Worm (Caenorhabditis elegans) whole organism, L1 larva: ENCODE measurements around the gene C06A1.7.

Source experiments
- C04F5.9 ChIP-seq: sonication (generic microtip); optimal IDR thresholded peaks from 2 replicates; lab custom pipeline; 2016; ENCODE audit warnings: missing genetic modification characterization, missing compliant biosample characterization
- aha-1 ChIP-seq: fragments of 150-350 bp; optimal IDR thresholded peaks from 2 replicates; lab custom pipeline; 2014; ENCODE audit warnings: missing biosample characterization, missing genetic modification characterization
- alr-1 ChIP-seq: fragments of 200-800 bp; sonication (Bioruptor generic); optimal IDR thresholded peaks from 2 replicates; lab custom pipeline; 2018; ENCODE audit warnings: borderline replicate concordance, mild to moderate bottlenecking, missing genetic modification characterization, missing compliant biosample characterization
- aly-2 ChIP-seq: fragments of 150-350 bp; optimal IDR thresholded peaks from 2 replicates; lab custom pipeline; 2014; ENCODE audit warnings: missing biosample characterization, missing genetic modification characterization
- ama-1 ChIP-seq: fragments of 150-350 bp; optimal IDR thresholded peaks from 2 replicates; lab custom pipeline; 2014
- ceh-63 ChIP-seq: fragments of 200-800 bp; sonication (Bioruptor generic); optimal IDR thresholded peaks from 2 replicates; lab custom pipeline; 2018; ENCODE audit warnings: mild to moderate bottlenecking, missing genetic modification characterization, missing compliant biosample characterization
- ceh-8 ChIP-seq: fragments of 200-800 bp; sonication (Bioruptor generic); optimal IDR thresholded peaks from 2 replicates; lab custom pipeline; 2018; ENCODE audit warnings: mild to moderate bottlenecking, missing genetic modification characterization, moderate library complexity, missing compliant biosample characterization
- ces-1 ChIP-seq: fragments of 150-350 bp; optimal IDR thresholded peaks from 2 replicates; lab custom pipeline; 2014; ENCODE audit warnings: missing biosample characterization, missing genetic modification reagents, missing genetic modification characterization
- dsc-1 ChIP-seq: sonication (generic microtip); optimal IDR thresholded peaks from 2 replicates; lab custom pipeline; 2016; ENCODE audit warnings: mild to moderate bottlenecking, missing genetic modification characterization, missing compliant biosample characterization
- efl-1 ChIP-seq, 4 experiments: fragments of 150-350 bp; optimal IDR thresholded peaks in 3 of 4; peaks in 1 of 4; 1 replicate in 1 of 4; 2 replicates in 3 of 4; lab custom pipeline; 2014; ENCODE audit warnings: missing biosample characterization in 2 of 4, missing genetic modification characterization in 2 of 4, missing genetic modification reagents in 2 of 4
- efl-3 ChIP-seq: fragments of 200-800 bp; sonication (Bioruptor generic); optimal IDR thresholded peaks from 2 replicates; lab custom pipeline; 2018; ENCODE audit warnings: mild to moderate bottlenecking, missing genetic modification characterization, missing compliant biosample characterization
- egl-13 ChIP-seq: sonication (generic microtip); optimal IDR thresholded peaks from 2 replicates; lab custom pipeline; 2016; ENCODE audit warnings: missing genotype, missing genetic modification reagents, missing genetic modification characterization, missing compliant biosample characterization
- egl-27 ChIP-seq, 2 experiments: fragments of 150-350 bp in 1 of 2; sonication (generic microtip); optimal IDR thresholded peaks; 3 replicates each; lab custom pipeline; 2017 to 2018; ENCODE audit warnings: missing biosample characterization in 2 of 2, missing genetic modification characterization in 2 of 2, missing genetic modification reagents in 2 of 2
- elt-2 ChIP-seq: sonication (generic microtip); optimal IDR thresholded peaks from 2 replicates; lab custom pipeline; 2016; ENCODE audit warnings: missing genetic modification characterization, mild to moderate bottlenecking, inconsistent platforms, missing compliant biosample characterization, missing genetic modification reagents
- elt-3 ChIP-seq, 6 experiments: fragments of 150-350 bp in 1 of 6; sonication (generic microtip); optimal IDR thresholded peaks; 2 replicates each; lab custom pipeline; 2017 to 2018; ENCODE audit warnings: missing biosample characterization in 6 of 6, missing genetic modification characterization in 6 of 6, inconsistent platforms in 1 of 6
- fkh-4 ChIP-seq: sonication (generic microtip); optimal IDR thresholded peaks from 2 replicates; lab custom pipeline; 2016; ENCODE audit warnings: missing compliant biosample characterization, missing genetic modification characterization, borderline replicate concordance
- grh-1 ChIP-seq: fragments of 200-800 bp; sonication (Bioruptor generic); IDR thresholded peaks from 2 replicates; pipeline ENCODE4 v1.3.6; 2022; ENCODE audit warnings: missing genetic modification reagents, missing genetic modification characterization, missing compliant biosample characterization
- hlh-4 ChIP-seq: sonication (generic microtip); optimal IDR thresholded peaks from 2 replicates; lab custom pipeline; 2016; ENCODE audit warnings: mild to moderate bottlenecking, missing genetic modification characterization, missing compliant biosample characterization
- hpl-2 ChIP-seq: fragments of 150-350 bp; optimal IDR thresholded peaks from 2 replicates; lab custom pipeline; 2014; ENCODE audit warnings: missing biosample characterization, missing genetic modification reagents, missing genetic modification characterization
- irx-1 ChIP-seq: sonication (generic microtip); optimal IDR thresholded peaks from 2 replicates; lab custom pipeline; 2016; ENCODE audit warnings: missing genetic modification characterization, missing compliant biosample characterization
- jun-1 ChIP-seq: fragments of 150-350 bp; optimal IDR thresholded peaks from 2 replicates; lab custom pipeline; 2014; ENCODE audit warnings: missing biosample characterization, missing genetic modification reagents, missing genetic modification characterization
- lin-13 ChIP-seq: fragments of 150-350 bp; optimal IDR thresholded peaks from 2 replicates; lab custom pipeline; 2014; ENCODE audit warnings: missing biosample characterization, missing genetic modification reagents, missing genetic modification characterization
- lin-15B ChIP-seq: fragments of 150-350 bp; sonication (generic microtip); optimal IDR thresholded peaks from 3 replicates; lab custom pipeline; 2014; ENCODE audit warnings: missing biosample characterization, missing genetic modification characterization
- lin-35 ChIP-seq, 2 experiments: fragments of 150-350 bp; optimal IDR thresholded peaks; 2 replicates each; lab custom pipeline; 2014; ENCODE audit warnings: missing biosample characterization in 2 of 2, missing genetic modification characterization in 2 of 2, missing genetic modification reagents in 2 of 2
- lsy-2 ChIP-seq, 2 experiments: fragments of 150-350 bp; optimal IDR thresholded peaks; 2 replicates each; lab custom pipeline; 2014; ENCODE audit warnings: missing biosample characterization in 2 of 2, missing genetic modification characterization in 2 of 2
- mef-2 ChIP-seq: fragments of 150-350 bp; optimal IDR thresholded peaks from 2 replicates; lab custom pipeline; 2014; ENCODE audit warnings: missing biosample characterization, missing genetic modification characterization
- mep-1 ChIP-seq: fragments of 150-350 bp; optimal IDR thresholded peaks from 2 replicates; lab custom pipeline; 2014; ENCODE audit warnings: missing biosample characterization, missing genetic modification characterization
- nhr-19 ChIP-seq: fragments of 200-800 bp; sonication (Bioruptor generic); conservative IDR thresholded peaks from 2 replicates; pipeline ENCODE4 v1.3.6; 2022; ENCODE audit warnings: missing genetic modification characterization, missing compliant biosample characterization
- nhr-20 ChIP-seq: sonication (generic microtip); optimal IDR thresholded peaks from 2 replicates; lab custom pipeline; 2016; ENCODE audit warnings: mild to moderate bottlenecking, missing genetic modification characterization, missing compliant biosample characterization
- nhr-47 ChIP-seq: sonication (generic microtip); optimal IDR thresholded peaks from 2 replicates; lab custom pipeline; 2016; ENCODE audit warnings: mild to moderate bottlenecking, missing genetic modification characterization, moderate library complexity, missing compliant biosample characterization
- nhr-84 ChIP-seq: sonication (generic microtip); optimal IDR thresholded peaks from 2 replicates; lab custom pipeline; 2017; ENCODE audit warnings: missing biosample characterization, missing genetic modification characterization
- nhr-85 ChIP-seq: sonication (generic microtip); peaks from one replicate; lab custom pipeline; 2016; ENCODE audit warnings: missing genetic modification characterization, inconsistent platforms, missing compliant biosample characterization
- nhr-90 ChIP-seq: sonication (generic microtip); optimal IDR thresholded peaks from 2 replicates; lab custom pipeline; 2016; ENCODE audit warnings: mild to moderate bottlenecking, missing genetic modification characterization, missing compliant biosample characterization; ENCODE audit not compliant: poor library complexity
- pag-3 ChIP-seq: sonication (generic microtip); optimal IDR thresholded peaks from 2 replicates; lab custom pipeline; 2017; ENCODE audit warnings: missing genetic modification characterization, mild to moderate bottlenecking, missing compliant biosample characterization, antibody characterized with exemption, borderline replicate concordance; ENCODE audit not compliant: insufficient read depth
- pqm-1 ChIP-seq: sonication (generic microtip); optimal IDR thresholded peaks from 3 replicates; lab custom pipeline; 2017; ENCODE audit warnings: missing biosample characterization, missing genetic modification characterization
- rnt-1 ChIP-seq: sonication (generic microtip); optimal IDR thresholded peaks from 2 replicates; lab custom pipeline; 2016; ENCODE audit warnings: mild to moderate bottlenecking, missing genetic modification characterization, moderate library complexity, missing compliant biosample characterization
- skn-1 ChIP-seq: fragments of 150-350 bp; optimal IDR thresholded peaks from 2 replicates; lab custom pipeline; 2014; ENCODE audit warnings: missing biosample characterization, missing genetic modification characterization
- snpc-4 ChIP-seq: fragments of 150-350 bp; optimal IDR thresholded peaks from 2 replicates; lab custom pipeline; 2014; ENCODE audit warnings: missing biosample characterization, missing genetic modification characterization
- unc-62 ChIP-seq: fragments of 150-350 bp; optimal IDR thresholded peaks from 2 replicates; lab custom pipeline; 2014; ENCODE audit warnings: missing biosample characterization, missing genetic modification reagents, missing genetic modification characterization
- unc-98 ChIP-seq: fragments of 200-800 bp; sonication (Bioruptor generic); IDR thresholded peaks from 2 replicates; pipeline ENCODE4 v1.3.6; 2022; ENCODE audit warnings: missing genetic modification characterization, missing compliant biosample characterization
- vab-15 ChIP-seq: sonication (generic microtip); optimal IDR thresholded peaks from 2 replicates; lab custom pipeline; 2017; ENCODE audit warnings: missing genotype, mild to moderate bottlenecking, missing genetic modification characterization, missing compliant biosample characterization
- xbp-1 ChIP-seq: sonication (generic microtip); optimal IDR thresholded peaks from 2 replicates; lab custom pipeline; 2016; ENCODE audit warnings: missing genetic modification characterization, missing compliant biosample characterization
- zip-4 ChIP-seq: fragments of 200-800 bp; sonication (Bioruptor generic); optimal IDR thresholded peaks from 2 replicates; lab custom pipeline; 2018; ENCODE audit warnings: mild to moderate bottlenecking, missing genetic modification characterization, moderate library complexity, missing compliant biosample characterization
- ztf-11 ChIP-seq, 2 experiments: sonication (generic microtip); optimal IDR thresholded peaks; 2 replicates each; lab custom pipeline; 2016 to 2017; ENCODE audit warnings: missing genetic modification characterization in 2 of 2, missing biosample characterization in 1 of 2, missing compliant biosample characterization in 1 of 2
- ztf-4 ChIP-seq: fragments of 150-350 bp; optimal IDR thresholded peaks from 2 replicates; lab custom pipeline; 2014; ENCODE audit warnings: missing biosample characterization, missing genetic modification characterization

Gene C06A1.7

ce11 chrII:10543457-10544137 lies 21.1 kb upstream of the C06A1.7 start (continued):
- no peak for TF ChIP-seq unc-62 (GFP tag; lab: Kevin White, UChicago)
- no peak for TF ChIP-seq unc-98 (GFP tag; lab: Robert Waterston, UW)
- no peak for TF ChIP-seq pag-3 (tag; lab: Kevin White, UChicago)
- no peak for TF ChIP-seq lin-15B (tag; lab: Kevin White, UChicago)
- TF ChIP-seq lin-13 (GFP tag; lab: Kevin White, UChicago): no peak
- TF ChIP-seq fkh-4 (tag; lab: Kevin White, UChicago): no peak
- TF ChIP-seq egl-27 (tag; optimal IDR thresholded peaks at IDR 0.05; lab: Kevin White, UChicago): no peak
- no peak for TF ChIP-seq ces-1 (GFP tag; lab: Kevin White, UChicago)
- TF ChIP-seq elt-2 (tag; lab: Kevin White, UChicago): no peak
- no peak for TF ChIP-seq rnt-1
- no peak for TF ChIP-seq pqm-1 (tag; lab: Kevin White, UChicago)
- no peak for TF ChIP-seq aly-2 (tag; lab: Kevin White, UChicago)
- peak; percentile 78 for TF ChIP-seq ama-1 (lab: Kevin White, UChicago)
- no peak for TF ChIP-seq jun-1 (tag; lab: Kevin White, UChicago)
- no peak for TF ChIP-seq snpc-4 (tag; lab: Kevin White, UChicago)
- no peak for TF ChIP-seq zip-4 (GFP tag; lab: Kevin White, UChicago)
- no peak for TF ChIP-seq grh-1 (GFP tag; lab: Robert Waterston, UW)
- no peak for TF ChIP-seq skn-1 (tag; lab: Kevin White, UChicago)
- TF ChIP-seq ceh-8: peak; percentile 30
- no peak for TF ChIP-seq xbp-1 (tag; lab: Kevin White, UChicago)
- no peak for TF ChIP-seq nhr-47 (tag; lab: Kevin White, UChicago)
- no peak for TF ChIP-seq hpl-2 (GFP tag; lab: Kevin White, UChicago)
- TF ChIP-seq nhr-20 (tag; lab: Kevin White, UChicago): no peak
- TF ChIP-seq nhr-19 (GFP tag; lab: Robert Waterston, UW): no peak
- TF ChIP-seq hlh-4: no peak

- TF ChIP-seq ama-1 (lab: Kevin White, UChicago) (peak; percentile 7), nhr-85 (tag; lab: Kevin White, UChicago) (peak; percentile 33), efl-3 (GFP tag; lab: Kevin White, UChicago) (no peak)
Observed at ce11 chrII:10544374-10544908, 20.2 kb upstream of the C06A1.7 start.

ce11 chrII:10545213-10545612 lies 19.5 kb upstream of the C06A1.7 start:
- TF ChIP-seq lin-15B (tag; lab: Kevin White, UChicago): no peak
- TF ChIP-seq snpc-4 (tag; lab: Kevin White, UChicago): no peak
- TF ChIP-seq dsc-1 (tag; lab: Kevin White, UChicago): no peak
- TF ChIP-seq nhr-20 (tag; lab: Kevin White, UChicago): no peak
- no peak for TF ChIP-seq grh-1 (GFP tag; lab: Robert Waterston, UW)
- no peak for TF ChIP-seq egl-13 (tag; lab: Kevin White, UChicago)
- no peak for TF ChIP-seq efl-1 (optimal IDR thresholded peaks at IDR 0.05; lab: Kevin White, UChicago)
- TF ChIP-seq efl-1 (GFP tag; optimal IDR thresholded peaks at IDR 0.05 in 1 of 2; lab: Kevin White, UChicago): peak in 1 of 2 experiments; percentile 87
- TF ChIP-seq aha-1 (tag; lab: Kevin White, UChicago): no peak
- peak; percentile 60 for TF ChIP-seq ama-1 (lab: Kevin White, UChicago)
- TF ChIP-seq lsy-2 (tag; optimal IDR thresholded peaks at IDR 0.05; lab: Kevin White, UChicago): no peak
- TF ChIP-seq nhr-84 (tag; lab: Kevin White, UChicago): no peak
- peak in 1 of 2 experiments; percentile 23 for TF ChIP-seq lin-35 (GFP tag; optimal IDR thresholded peaks at IDR 0.05; lab: Kevin White, UChicago)
- peak; percentile 4 for TF ChIP-seq nhr-90 (tag; lab: Kevin White, UChicago)
- no peak for TF ChIP-seq C04F5.9 (tag; lab: Kevin White, UChicago)
- peak; percentile 9 for TF ChIP-seq irx-1 (tag; lab: Kevin White, UChicago)
- TF ChIP-seq elt-3 (tag; optimal IDR thresholded peaks at IDR 0.05; lab: Kevin White, UChicago): no peak
- no peak for TF ChIP-seq ceh-63
- TF ChIP-seq zip-4 (GFP tag; lab: Kevin White, UChicago): no peak
- no peak for TF ChIP-seq vab-15 (tag; lab: Kevin White, UChicago)
- TF ChIP-seq aly-2 (tag; lab: Kevin White, UChicago): peak; percentile 7
- no peak for TF ChIP-seq ztf-4 (tag; lab: Kevin White, UChicago)
- no peak for TF ChIP-seq nhr-47 (tag; lab: Kevin White, UChicago)
- TF ChIP-seq alr-1 (tag; lab: Kevin White, UChicago): no peak
- TF ChIP-seq rnt-1: peak; percentile 21
- no peak for TF ChIP-seq skn-1 (tag; lab: Kevin White, UChicago)
- TF ChIP-seq mep-1: no peak
- no peak for TF ChIP-seq mef-2 (tag; lab: Kevin White, UChicago)
- no peak for TF ChIP-seq ztf-11 (tag; optimal IDR thresholded peaks at IDR 0.05; lab: Kevin White, UChicago)
